Fruit fly (Drosophila melanogaster): ENCODE data around the gene CG46426.

DNA sequence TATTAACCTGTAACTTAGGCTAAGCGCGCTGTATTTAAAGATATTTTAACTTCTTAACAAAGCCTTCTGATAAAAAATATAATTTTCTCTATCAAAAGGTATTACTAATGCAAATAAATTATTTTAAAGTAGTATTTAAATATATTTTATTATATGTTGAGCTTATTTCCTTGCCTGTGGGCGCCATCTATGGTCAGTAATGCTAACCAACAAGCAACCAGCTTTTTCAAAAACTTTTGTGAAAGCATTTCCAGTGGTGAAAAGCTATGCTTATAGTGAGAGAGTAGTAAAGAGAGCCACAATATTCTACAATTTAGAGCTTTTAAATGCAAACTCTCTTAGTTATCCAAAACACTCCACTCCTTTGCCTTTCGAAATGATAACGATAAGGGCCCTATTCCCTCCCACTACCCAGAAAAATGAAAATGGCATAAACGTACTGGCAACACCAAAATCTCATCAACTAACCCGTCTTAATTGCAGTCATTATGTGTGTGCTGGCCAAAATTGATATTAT lies 36.2 kb downstream of the CG46426 start:
- TF ChIP-seq Elba2 (GFP tag; optimal IDR thresholded peaks at IDR 0.05) (no peak), CG4360 (GFP tag; IDR thresholded peaks at IDR 0.05) (no peak), caup (GFP tag; optimal IDR thresholded peaks at IDR 0.05; ENCODE audit: severe bottlenecking) (no peak), ATbp (GFP tag; optimal IDR thresholded peaks at IDR 0.05) (no peak), CG34422 (GFP tag; IDR thresholded peaks at IDR 0.05) (no peak), kah (GFP tag; optimal IDR thresholded peaks at IDR 0.05) (no peak), fd3F (GFP tag; optimal IDR thresholded peaks at IDR 0.05) (no peak), Stat92E (GFP tag; optimal IDR thresholded peaks at IDR 0.05) (no peak), HmgD (GFP tag; optimal IDR thresholded peaks at IDR 0.05) (no peak), mam (GFP tag; optimal IDR thresholded peaks at IDR 0.05) (no peak), zen (tag; optimal IDR thresholded peaks at IDR 0.05) (no peak), odd (GFP tag; optimal IDR thresholded peaks at IDR 0.05) (no peak), hb (GFP tag; IDR thresholded peaks at IDR 0.05; ENCODE audit: partially characterized antibody) (no peak)
